Fruit fly (Drosophila melanogaster): Measurements from ENCODE around the gene PNUTS.

The PNUTS gene

dm6 chr2L:846167-846868, 23.9 kb upstream of the PNUTS start (continued):
- TF ChIP-seq BEAF-32 (GFP tag; optimal IDR thresholded peaks at IDR 0.05), result no peak
- TF ChIP-seq stc (GFP tag; IDR thresholded peaks at IDR 0.05), result no peak
- TF ChIP-seq CG8478 (optimal IDR thresholded peaks at IDR 0.05), result no peak
- TF ChIP-seq NC2α (GFP tag; optimal IDR thresholded peaks at IDR 0.05), result no peak
- no peak for TF ChIP-seq CG14965 (GFP tag; optimal IDR thresholded peaks at IDR 0.05; ENCODE audit: borderline replicate concordance)
- TF ChIP-seq kay (GFP tag; optimal IDR thresholded peaks at IDR 0.05), result peak; percentile 15
- peak; percentile 61 for TF ChIP-seq CG15269 (tag; optimal IDR thresholded peaks at IDR 0.05)
- peak; percentile 75 for TF ChIP-seq Asciz (GFP tag; optimal IDR thresholded peaks at IDR 0.05)
- no peak for TF ChIP-seq CG1832 (GFP tag; optimal IDR thresholded peaks at IDR 0.05)
- TF ChIP-seq toy (GFP tag; IDR thresholded peaks at IDR 0.05), result no peak
- peak; percentile 31; the same call in 2 of the 4 replicates for TF ChIP-seq Gug (GFP tag; IDR thresholded peaks at IDR 0.05)
- TF ChIP-seq al (GFP tag; IDR thresholded peaks at IDR 0.05), result no peak
- TF ChIP-seq Trl (optimal IDR thresholded peaks at IDR 0.05), result no peak
- TF ChIP-seq Trl (GFP tag; optimal IDR thresholded peaks at IDR 0.05), result peak; percentile 38
- no peak for TF ChIP-seq CG34376 (GFP tag; optimal IDR thresholded peaks at IDR 0.05)
- no peak for TF ChIP-seq seq (GFP tag; IDR thresholded peaks at IDR 0.05)
- TF ChIP-seq Hand (GFP tag; optimal IDR thresholded peaks at IDR 0.05), result no peak
- TF ChIP-seq tna (GFP tag; IDR thresholded peaks at IDR 0.05; ENCODE audit: partially characterized antibody), result no peak
- TF ChIP-seq peb (GFP tag; IDR thresholded peaks at IDR 0.05), result no peak
- peak; percentile 22 for TF ChIP-seq CG6654 (GFP tag; optimal IDR thresholded peaks at IDR 0.05)
- TF ChIP-seq CG1647 (GFP tag; optimal IDR thresholded peaks at IDR 0.05), result peak; percentile 48
- TF ChIP-seq CG5953 (GFP tag; IDR thresholded peaks at IDR 0.05), result no peak
- TF ChIP-seq CG43689 (GFP tag; IDR thresholded peaks at IDR 0.05), result no peak
- TF ChIP-seq inv (GFP tag; IDR thresholded peaks at IDR 0.05; ENCODE audit: partially characterized antibody), result no peak
- peak; percentile 8 for TF ChIP-seq Dad (GFP tag; optimal IDR thresholded peaks at IDR 0.05)
- TF ChIP-seq mirr (GFP tag; optimal IDR thresholded peaks at IDR 0.05), result no peak
- TF ChIP-seq HLH4C (GFP tag; IDR thresholded peaks at IDR 0.05; ENCODE audit: partially characterized antibody), result no peak
- peak; percentile 39 for TF ChIP-seq scrt (GFP tag; optimal IDR thresholded peaks at IDR 0.05)
- peak; percentile 88 for TF ChIP-seq kni (GFP tag; optimal IDR thresholded peaks at IDR 0.05)
- peak; percentile 20; the same call in 1 of the 2 replicates for TF ChIP-seq onecut (GFP tag; IDR thresholded peaks at IDR 0.05)
- peak; percentile 56 for TF ChIP-seq Sox100B (GFP tag; optimal IDR thresholded peaks at IDR 0.05)
- TF ChIP-seq slou (GFP tag; optimal IDR thresholded peaks at IDR 0.05), result no peak
- no peak for TF ChIP-seq CrebB (tag; optimal IDR thresholded peaks at IDR 0.05)
- peak; percentile 44 for TF ChIP-seq CG6254 (GFP tag; optimal IDR thresholded peaks at IDR 0.05)
- TF ChIP-seq CG31441 (GFP tag; IDR thresholded peaks at IDR 0.05), result peak; percentile 79
- TF ChIP-seq mam (GFP tag; optimal IDR thresholded peaks at IDR 0.05), result peak; percentile 54
- TF ChIP-seq ind (GFP tag; optimal IDR thresholded peaks at IDR 0.05), result peak; percentile 70
- TF ChIP-seq CG9215 (GFP tag; IDR thresholded peaks at IDR 0.05), result no peak
- TF ChIP-seq chm (GFP tag; IDR thresholded peaks at IDR 0.05), result peak; percentile 34; the same call in 1 of the 2 replicates
- TF ChIP-seq CG1233 (GFP tag; optimal IDR thresholded peaks at IDR 0.05), result no peak
- no peak for TF ChIP-seq fd102C (GFP tag; optimal IDR thresholded peaks at IDR 0.05)
- TF ChIP-seq schlank (tag; optimal IDR thresholded peaks at IDR 0.05), result no peak
- TF ChIP-seq bbx (GFP tag; IDR thresholded peaks at IDR 0.05; ENCODE audit: partially characterized antibody), result 0 out of 2 replicates have a peak, but pooled peaks have one; percentile 15
- peak; percentile 55 for TF ChIP-seq tap (tag; optimal IDR thresholded peaks at IDR 0.05)
- TF ChIP-seq CG6689 (GFP tag; IDR thresholded peaks at IDR 0.05), result peak; percentile 67
- peak; percentile 45 for TF ChIP-seq CG17385 (GFP tag; optimal IDR thresholded peaks at IDR 0.05)
- TF ChIP-seq CG42726 (GFP tag; IDR thresholded peaks at IDR 0.05; ENCODE audit: partially characterized antibody), result no peak
- no peak for TF ChIP-seq CG4404 (GFP tag; IDR thresholded peaks at IDR 0.05)
- TF ChIP-seq Bdp1 (GFP tag; optimal IDR thresholded peaks at IDR 0.05), result no peak
- TF ChIP-seq CG10462 (GFP tag; optimal IDR thresholded peaks at IDR 0.05), result peak; percentile 37

Measured in whole organism, embryonic.